Worm (Caenorhabditis elegans) whole organism, L1 larva: Measurements from ENCODE around the gene hlh-25.
A peak's percentile ranks its signal among the peaks of the same experiment; 100 is the strongest.

Experiments used
- C04F5.9 ChIP-seq: sonication (generic microtip); optimal IDR thresholded peaks from 2 replicates; lab custom pipeline; 2016; ENCODE audit warnings: missing genetic modification characterization, missing compliant biosample characterization
- aha-1 ChIP-seq: fragments of 150-350 bp; optimal IDR thresholded peaks from 2 replicates; lab custom pipeline; 2014; ENCODE audit warnings: missing biosample characterization, missing genetic modification characterization
- blmp-1 ChIP-seq: fragments of 150-350 bp; optimal IDR thresholded peaks from 2 replicates; lab custom pipeline; 2014; ENCODE audit warnings: missing biosample characterization, missing genetic modification characterization
- ceh-82 ChIP-seq, 3 experiments: fragments of 150-350 bp in 1 of 3; sonication (generic microtip) in 2 of 3; optimal IDR thresholded peaks; 2 replicates each; lab custom pipeline; 2014 to 2017; ENCODE audit warnings: missing biosample characterization in 3 of 3, missing genetic modification characterization in 3 of 3
- ceh-88 ChIP-seq: fragments of 200-800 bp; sonication (Bioruptor generic); IDR thresholded peaks from 2 replicates; pipeline ENCODE4 v1.3.6; 2022; ENCODE audit warnings: missing genetic modification characterization, missing compliant biosample characterization
- dpl-1 ChIP-seq, 3 experiments: fragments of 150-350 bp in 2 of 3; sonication (generic microtip) in 1 of 3; optimal IDR thresholded peaks; 2 replicates each; lab custom pipeline; 2014 to 2017; ENCODE audit warnings: missing biosample characterization in 3 of 3, missing genetic modification characterization in 3 of 3, missing genetic modification reagents in 3 of 3
- dsc-1 ChIP-seq: sonication (generic microtip); optimal IDR thresholded peaks from 2 replicates; lab custom pipeline; 2016; ENCODE audit warnings: mild to moderate bottlenecking, missing genetic modification characterization, missing compliant biosample characterization
- efl-1 ChIP-seq, 4 experiments: fragments of 150-350 bp; optimal IDR thresholded peaks in 3 of 4; peaks in 1 of 4; 1 replicate in 1 of 4; 2 replicates in 3 of 4; lab custom pipeline; 2014; ENCODE audit warnings: missing biosample characterization in 2 of 4, missing genetic modification characterization in 2 of 4, missing genetic modification reagents in 2 of 4
- efl-3 ChIP-seq: fragments of 200-800 bp; sonication (Bioruptor generic); optimal IDR thresholded peaks from 2 replicates; lab custom pipeline; 2018; ENCODE audit warnings: mild to moderate bottlenecking, missing genetic modification characterization, missing compliant biosample characterization
- egl-13 ChIP-seq: sonication (generic microtip); optimal IDR thresholded peaks from 2 replicates; lab custom pipeline; 2016; ENCODE audit warnings: missing genotype, missing genetic modification reagents, missing genetic modification characterization, missing compliant biosample characterization
- egl-27 ChIP-seq, 2 experiments: fragments of 150-350 bp in 1 of 2; sonication (generic microtip); optimal IDR thresholded peaks; 3 replicates each; lab custom pipeline; 2017 to 2018; ENCODE audit warnings: missing biosample characterization in 2 of 2, missing genetic modification characterization in 2 of 2, missing genetic modification reagents in 2 of 2
- elt-2 ChIP-seq: sonication (generic microtip); optimal IDR thresholded peaks from 2 replicates; lab custom pipeline; 2016; ENCODE audit warnings: missing genetic modification characterization, mild to moderate bottlenecking, inconsistent platforms, missing compliant biosample characterization, missing genetic modification reagents
- fkh-10 ChIP-seq: sonication (generic microtip); optimal IDR thresholded peaks from 2 replicates; lab custom pipeline; 2017; ENCODE audit warnings: missing biosample characterization, missing genetic modification reagents, missing genetic modification characterization
- fkh-8 ChIP-seq: sonication (generic microtip); optimal IDR thresholded peaks from 2 replicates; lab custom pipeline; 2016; ENCODE audit warnings: mild to moderate bottlenecking, missing genetic modification characterization, missing compliant biosample characterization
- grh-1 ChIP-seq: fragments of 200-800 bp; sonication (Bioruptor generic); IDR thresholded peaks from 2 replicates; pipeline ENCODE4 v1.3.6; 2022; ENCODE audit warnings: missing genetic modification reagents, missing genetic modification characterization, missing compliant biosample characterization
- hlh-17 ChIP-seq: fragments of 200-800 bp; sonication (Bioruptor generic); optimal IDR thresholded peaks from 2 replicates; lab custom pipeline; 2018; ENCODE audit warnings: missing genetic modification characterization, mild to moderate bottlenecking, missing compliant biosample characterization, moderate library complexity, borderline replicate concordance
- isw-1 ChIP-seq: fragments of 200-800 bp; sonication (Bioruptor generic); IDR thresholded peaks from 2 replicates; pipeline ENCODE4 v1.3.6; 2022; ENCODE audit warnings: missing genetic modification characterization, missing compliant biosample characterization
- lin-14 ChIP-seq: fragments of 200-800 bp; sonication (Bioruptor generic); optimal IDR thresholded peaks from 2 replicates; lab custom pipeline; 2018; ENCODE audit warnings: mild to moderate bottlenecking, missing genetic modification characterization, moderate library complexity, missing compliant biosample characterization
- lin-35 ChIP-seq, 2 experiments: fragments of 150-350 bp; optimal IDR thresholded peaks; 2 replicates each; lab custom pipeline; 2014; ENCODE audit warnings: missing biosample characterization in 2 of 2, missing genetic modification characterization in 2 of 2, missing genetic modification reagents in 2 of 2
- lin-39 ChIP-seq: fragments of 150-350 bp; optimal IDR thresholded peaks from 2 replicates; lab custom pipeline; 2014; ENCODE audit warnings: missing biosample characterization, missing genetic modification reagents, missing genetic modification characterization
- lsy-2 ChIP-seq, 2 experiments: fragments of 150-350 bp; optimal IDR thresholded peaks; 2 replicates each; lab custom pipeline; 2014; ENCODE audit warnings: missing biosample characterization in 2 of 2, missing genetic modification characterization in 2 of 2
- mep-1 ChIP-seq: fragments of 150-350 bp; optimal IDR thresholded peaks from 2 replicates; lab custom pipeline; 2014; ENCODE audit warnings: missing biosample characterization, missing genetic modification characterization
- nhr-12 ChIP-seq: sonication (generic microtip); optimal IDR thresholded peaks from 2 replicates; lab custom pipeline; 2017; ENCODE audit warnings: missing biosample characterization, missing genetic modification characterization
- nhr-19 ChIP-seq: fragments of 200-800 bp; sonication (Bioruptor generic); conservative IDR thresholded peaks from 2 replicates; pipeline ENCODE4 v1.3.6; 2022; ENCODE audit warnings: missing genetic modification characterization, missing compliant biosample characterization
- nhr-47 ChIP-seq: sonication (generic microtip); optimal IDR thresholded peaks from 2 replicates; lab custom pipeline; 2016; ENCODE audit warnings: mild to moderate bottlenecking, missing genetic modification characterization, moderate library complexity, missing compliant biosample characterization
- nhr-71 ChIP-seq: sonication (generic microtip); optimal IDR thresholded peaks from 2 replicates; lab custom pipeline; 2016; ENCODE audit warnings: mild to moderate bottlenecking, missing genetic modification characterization, moderate library complexity, missing compliant biosample characterization
- nhr-77 ChIP-seq: fragments of 150-350 bp; optimal IDR thresholded peaks from 2 replicates; lab custom pipeline; 2014; ENCODE audit warnings: missing biosample characterization, missing genetic modification characterization
- nhr-84 ChIP-seq: sonication (generic microtip); optimal IDR thresholded peaks from 2 replicates; lab custom pipeline; 2017; ENCODE audit warnings: missing biosample characterization, missing genetic modification characterization
- nhr-90 ChIP-seq: sonication (generic microtip); optimal IDR thresholded peaks from 2 replicates; lab custom pipeline; 2016; ENCODE audit warnings: mild to moderate bottlenecking, missing genetic modification characterization, missing compliant biosample characterization; ENCODE audit not compliant: poor library complexity
- pag-3 ChIP-seq: sonication (generic microtip); optimal IDR thresholded peaks from 2 replicates; lab custom pipeline; 2017; ENCODE audit warnings: missing genetic modification characterization, mild to moderate bottlenecking, missing compliant biosample characterization, antibody characterized with exemption, borderline replicate concordance; ENCODE audit not compliant: insufficient read depth
- pax-3 ChIP-seq: fragments of 200-800 bp; sonication (Bioruptor generic); optimal IDR thresholded peaks from 2 replicates; lab custom pipeline; 2018; ENCODE audit warnings: mild to moderate bottlenecking, missing genetic modification characterization, moderate library complexity, missing compliant biosample characterization
- pqm-1 ChIP-seq: sonication (generic microtip); optimal IDR thresholded peaks from 3 replicates; lab custom pipeline; 2017; ENCODE audit warnings: missing biosample characterization, missing genetic modification characterization
- skn-1 ChIP-seq: fragments of 150-350 bp; optimal IDR thresholded peaks from 2 replicates; lab custom pipeline; 2014; ENCODE audit warnings: missing biosample characterization, missing genetic modification characterization
- snu-23 ChIP-seq: sonication (generic microtip); optimal IDR thresholded peaks from 2 replicates; lab custom pipeline; 2016; ENCODE audit warnings: missing genetic modification characterization, missing compliant biosample characterization
- sup-37 ChIP-seq: fragments of 200-800 bp; sonication (Bioruptor generic); optimal IDR thresholded peaks from 2 replicates; lab custom pipeline; 2018; ENCODE audit warnings: mild to moderate bottlenecking, missing genetic modification characterization, missing compliant biosample characterization
- swsn-7 ChIP-seq: sonication (generic microtip); optimal IDR thresholded peaks from 2 replicates; lab custom pipeline; 2016; ENCODE audit warnings: missing genetic modification characterization, missing compliant biosample characterization
- tbx-2 ChIP-seq: sonication (generic microtip); optimal IDR thresholded peaks from 2 replicates; lab custom pipeline; 2016; ENCODE audit warnings: missing genetic modification characterization, missing compliant biosample characterization
- unc-130 ChIP-seq: fragments of 150-350 bp; optimal IDR thresholded peaks from 2 replicates; lab custom pipeline; 2017; ENCODE audit warnings: missing biosample characterization, missing genetic modification characterization, inconsistent platforms
- unc-30 ChIP-seq: sonication (generic microtip); optimal IDR thresholded peaks from 2 replicates; lab custom pipeline; 2017; ENCODE audit warnings: missing biosample characterization, missing genetic modification characterization
- unc-62 ChIP-seq: fragments of 150-350 bp; optimal IDR thresholded peaks from 2 replicates; lab custom pipeline; 2014; ENCODE audit warnings: missing biosample characterization, missing genetic modification reagents, missing genetic modification characterization
- unc-86 ChIP-seq: sonication (generic microtip); optimal IDR thresholded peaks from 2 replicates; lab custom pipeline; 2016; ENCODE audit warnings: missing genetic modification characterization, missing compliant biosample characterization
- unc-98 ChIP-seq: fragments of 200-800 bp; sonication (Bioruptor generic); IDR thresholded peaks from 2 replicates; pipeline ENCODE4 v1.3.6; 2022; ENCODE audit warnings: missing genetic modification characterization, missing compliant biosample characterization
- xbp-1 ChIP-seq: sonication (generic microtip); optimal IDR thresholded peaks from 2 replicates; lab custom pipeline; 2016; ENCODE audit warnings: missing genetic modification characterization, missing compliant biosample characterization
- ztf-11 ChIP-seq, 2 experiments: sonication (generic microtip); optimal IDR thresholded peaks; 2 replicates each; lab custom pipeline; 2016 to 2017; ENCODE audit warnings: missing genetic modification characterization in 2 of 2, missing biosample characterization in 1 of 2, missing compliant biosample characterization in 1 of 2
- ztf-4 ChIP-seq: fragments of 150-350 bp; optimal IDR thresholded peaks from 2 replicates; lab custom pipeline; 2014; ENCODE audit warnings: missing biosample characterization, missing genetic modification characterization

Gene hlh-25

ce11 chrII:5511417-5512353, 23.4 kb upstream of the hlh-25 start (continued):
- TF ChIP-seq swsn-7 (tag; lab: Kevin White, UChicago) (peak; percentile 17), snu-23 (GFP tag; lab: Kevin White, UChicago) (peak; percentile 17), lin-39 (tag; lab: Kevin White, UChicago) (no peak), nhr-84 (tag; lab: Kevin White, UChicago) (no peak), lsy-2 (tag; optimal IDR thresholded peaks at IDR 0.05; lab: Kevin White, UChicago) (peak in 1 of 2 experiments; percentile 48), nhr-12 (no peak), dsc-1 (tag; lab: Kevin White, UChicago) (peak; percentile 55), nhr-47 (tag; lab: Kevin White, UChicago) (peak; percentile 59), pax-3 (tag; lab: Kevin White, UChicago) (no peak), aha-1 (no peak), C04F5.9 (tag; lab: Kevin White, UChicago) (peak; percentile 40), lin-14 (GFP tag; lab: Kevin White, UChicago) (peak; percentile 71), nhr-77 (no peak), elt-2 (tag; lab: Kevin White, UChicago) (peak; percentile 15), skn-1 (no peak), ztf-4 (tag; lab: Kevin White, UChicago) (no peak), unc-98 (GFP tag; lab: Robert Waterston, UW) (peak; percentile 61), ceh-82 (tag; optimal IDR thresholded peaks at IDR 0.05; lab: Kevin White, UChicago) (peak in 1 of 3 experiments; percentile 5), mep-1 (tag; lab: Kevin White, UChicago) (peak; percentile 15), nhr-19 (GFP tag; lab: Robert Waterston, UW) (no peak; the same call in 1 of the 2 replicates), unc-86 (tag; lab: Kevin White, UChicago) (peak; percentile 34), xbp-1 (tag; lab: Kevin White, UChicago) (peak; percentile 1), egl-13 (tag; lab: Kevin White, UChicago) (peak; percentile 52), nhr-71 (peak; percentile 58), hlh-17 (no peak), efl-1 (optimal IDR thresholded peaks at IDR 0.05; lab: Kevin White, UChicago) (peak; percentile 37 to 40), efl-1 (GFP tag; optimal IDR thresholded peaks at IDR 0.05 in 1 of 2; lab: Kevin White, UChicago) (peak; percentile 32 to 82), dpl-1 (GFP tag; optimal IDR thresholded peaks at IDR 0.05; lab: Kevin White, UChicago) (peak in 1 of 3 experiments; percentile 39), fkh-8 (tag; lab: Kevin White, UChicago) (peak; percentile 39)

- TF ChIP-seq unc-130 (tag; lab: Kevin White, UChicago) (no peak), efl-3 (GFP tag; lab: Kevin White, UChicago) (no peak), fkh-10 (GFP tag; lab: Kevin White, UChicago) (no peak), ztf-11 (tag; optimal IDR thresholded peaks at IDR 0.05; lab: Kevin White, UChicago) (no peak), isw-1 (GFP tag; lab: Robert Waterston, UW) (no peak), lin-35 (GFP tag; optimal IDR thresholded peaks at IDR 0.05; lab: Kevin White, UChicago) (peak in 1 of 2 experiments; percentile 35), grh-1 (GFP tag; lab: Robert Waterston, UW) (no peak), sup-37 (GFP tag; lab: Kevin White, UChicago) (no peak), egl-27 (tag; optimal IDR thresholded peaks at IDR 0.05; lab: Kevin White, UChicago) (no peak), tbx-2 (tag; lab: Kevin White, UChicago) (no peak), efl-1 (optimal IDR thresholded peaks at IDR 0.05; lab: Kevin White, UChicago) (no peak), efl-1 (GFP tag; optimal IDR thresholded peaks at IDR 0.05 in 1 of 2; lab: Kevin White, UChicago) (peak in 1 of 2 experiments; percentile 74), ceh-88 (GFP tag; lab: Robert Waterston, UW) (no peak), nhr-19 (GFP tag; lab: Robert Waterston, UW) (no peak), unc-62 (GFP tag; lab: Kevin White, UChicago) (no peak), elt-2 (tag; lab: Kevin White, UChicago) (peak; percentile 99), pag-3 (no peak), nhr-90 (no peak), pqm-1 (tag; lab: Kevin White, UChicago) (peak; percentile 19), unc-30 (no peak), blmp-1 (tag; lab: Kevin White, UChicago) (no peak), nhr-77 (no peak)
These were observed 22.5 kb upstream of the hlh-25 start for ce11 chrII:5512473-5513097.
